Fruit fly (Drosophila melanogaster): ENCODE measurements around the gene Orct.
A peak's percentile ranks its signal among the peaks of the same experiment; 100 is the strongest.

Orct gene

DNA sequence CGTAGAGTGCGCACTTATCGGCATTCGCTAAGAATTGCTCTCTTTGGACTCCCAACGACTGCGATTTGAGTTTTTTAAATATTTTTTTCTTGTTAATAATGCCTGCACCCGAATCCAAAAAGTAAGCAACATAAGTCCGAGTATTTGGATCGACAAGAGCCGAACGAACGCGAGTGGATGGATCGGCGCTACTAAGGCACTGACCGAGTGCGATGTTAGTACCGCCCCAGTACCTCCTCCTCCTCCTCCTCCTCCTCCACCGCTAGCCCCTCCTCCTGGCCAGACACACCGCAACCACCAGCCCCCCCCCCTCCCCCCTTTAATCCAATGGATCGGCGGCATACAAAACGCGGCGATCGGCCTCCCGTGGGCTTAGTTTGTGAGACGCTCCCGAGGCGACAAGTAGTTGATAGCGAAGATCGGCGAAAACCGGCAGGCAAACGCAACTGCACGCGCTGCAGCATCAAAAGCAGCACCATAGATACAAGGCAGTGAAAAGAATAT is 7.6 kb downstream of the Orct start, which contains the start of gene CG6356 (continued):
- TF ChIP-seq grn (GFP tag; optimal IDR thresholded peaks at IDR 0.05) = no peak
- no peak for TF ChIP-seq Hr3 (GFP tag; optimal IDR thresholded peaks at IDR 0.05)
- TF ChIP-seq en (GFP tag; optimal IDR thresholded peaks at IDR 0.05) = no peak
- TF ChIP-seq CG10209 (GFP tag; optimal IDR thresholded peaks at IDR 0.05) = no peak
- no peak for TF ChIP-seq dpn (GFP tag; optimal IDR thresholded peaks at IDR 0.05)
- TF ChIP-seq Ravus (GFP tag; IDR thresholded peaks at IDR 0.05) = no peak
- peak; percentile 99 for TF ChIP-seq crol (GFP tag; IDR thresholded peaks at IDR 0.05)
- TF ChIP-seq CG34376 (GFP tag; optimal IDR thresholded peaks at IDR 0.05) = peak; percentile 12
- TF ChIP-seq trh (GFP tag; optimal IDR thresholded peaks at IDR 0.05) = no peak
- TF ChIP-seq ham (GFP tag; IDR thresholded peaks at IDR 0.05) = no peak
- TF ChIP-seq Dref (GFP tag; IDR thresholded peaks at IDR 0.05) = 0 out of 2 replicates have a peak, but pooled peaks have one; percentile 6
- no peak for TF ChIP-seq Hr51 (GFP tag; optimal IDR thresholded peaks at IDR 0.05)
- no peak for TF ChIP-seq H15 (GFP tag; IDR thresholded peaks at IDR 0.05)
- no peak for TF ChIP-seq lola (GFP tag; optimal IDR thresholded peaks at IDR 0.05)
- TF ChIP-seq stwl (tag; optimal IDR thresholded peaks at IDR 0.05) = no peak
- no peak for TF ChIP-seq ken (GFP tag; IDR thresholded peaks at IDR 0.05)
- TF ChIP-seq Bdp1 (GFP tag; optimal IDR thresholded peaks at IDR 0.05) = no peak
- no peak for TF ChIP-seq NC2β (GFP tag; optimal IDR thresholded peaks at IDR 0.05)
- no peak for TF ChIP-seq CG16815 (GFP tag; optimal IDR thresholded peaks at IDR 0.05)
- no peak for TF ChIP-seq Lpt (GFP tag; optimal IDR thresholded peaks at IDR 0.05)
- no peak for TF ChIP-seq bowl (GFP tag; IDR thresholded peaks at IDR 0.05)
- no peak for TF ChIP-seq ro (GFP tag; IDR thresholded peaks at IDR 0.05)
- TF ChIP-seq Meics (GFP tag; optimal IDR thresholded peaks at IDR 0.05) = no peak
- TF ChIP-seq CG7786 (GFP tag; optimal IDR thresholded peaks at IDR 0.05) = no peak
- no peak for TF ChIP-seq CG14860 (GFP tag; IDR thresholded peaks at IDR 0.05; ENCODE audit: partially characterized antibody)
- peak; percentile 49 for TF ChIP-seq kni (GFP tag; optimal IDR thresholded peaks at IDR 0.05)
- no peak for TF ChIP-seq fru (optimal IDR thresholded peaks at IDR 0.05)
- no peak for TF ChIP-seq CG10267 (tag; optimal IDR thresholded peaks at IDR 0.05)
- no peak for TF ChIP-seq CG9727 (GFP tag; optimal IDR thresholded peaks at IDR 0.05)
- TF ChIP-seq gsb (GFP tag; IDR thresholded peaks at IDR 0.05) = no peak
- TF ChIP-seq CG4617 (GFP tag; optimal IDR thresholded peaks at IDR 0.05; ENCODE audit: borderline replicate concordance) = no peak
- no peak for TF ChIP-seq Asciz (GFP tag; optimal IDR thresholded peaks at IDR 0.05)

DNA sequence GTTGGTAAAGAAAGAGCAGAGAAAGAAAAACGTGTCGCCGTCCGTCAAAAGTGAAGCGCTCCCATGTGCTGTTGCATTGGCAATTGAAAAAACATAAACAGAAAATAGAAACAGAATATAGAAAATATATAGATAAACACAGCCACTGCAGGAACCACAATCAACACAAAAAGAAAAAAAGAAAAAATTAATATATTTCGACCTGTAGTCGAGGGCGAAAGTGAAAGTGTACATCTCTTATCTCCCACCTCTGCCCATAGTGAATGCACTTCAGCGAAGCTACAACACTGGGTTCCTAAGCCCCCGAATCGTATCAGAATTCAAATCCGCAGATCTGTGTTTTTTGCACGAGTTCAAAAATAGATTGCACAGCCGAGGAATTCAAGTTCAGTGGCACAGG is 8.1 kb downstream of the Orct start:
- TF ChIP-seq D (optimal IDR thresholded peaks at IDR 0.05) (no peak), D (GFP tag; optimal IDR thresholded peaks at IDR 0.05) (no peak), Drgx (GFP tag; IDR thresholded peaks at IDR 0.05) (no peak), Oaz (GFP tag; IDR thresholded peaks at IDR 0.05) (no peak), twi (tag; optimal IDR thresholded peaks at IDR 0.05) (peak; percentile 55), CG4282 (GFP tag; optimal IDR thresholded peaks at IDR 0.05) (no peak), CG5245 (GFP tag; optimal IDR thresholded peaks at IDR 0.05) (no peak), bigmax (GFP tag; optimal IDR thresholded peaks at IDR 0.05) (no peak), Ets65A (GFP tag) (peak; percentile 11), sens (GFP tag) (peak; percentile 75), Blimp-1 (GFP tag; optimal IDR thresholded peaks at IDR 0.05) (peak; percentile 71)
